Fruit fly (Drosophila melanogaster): ENCODE data around the gene hng3.
A peak's percentile ranks its signal among the peaks of the same experiment; 100 is the strongest.

hng3 gene

DNA sequence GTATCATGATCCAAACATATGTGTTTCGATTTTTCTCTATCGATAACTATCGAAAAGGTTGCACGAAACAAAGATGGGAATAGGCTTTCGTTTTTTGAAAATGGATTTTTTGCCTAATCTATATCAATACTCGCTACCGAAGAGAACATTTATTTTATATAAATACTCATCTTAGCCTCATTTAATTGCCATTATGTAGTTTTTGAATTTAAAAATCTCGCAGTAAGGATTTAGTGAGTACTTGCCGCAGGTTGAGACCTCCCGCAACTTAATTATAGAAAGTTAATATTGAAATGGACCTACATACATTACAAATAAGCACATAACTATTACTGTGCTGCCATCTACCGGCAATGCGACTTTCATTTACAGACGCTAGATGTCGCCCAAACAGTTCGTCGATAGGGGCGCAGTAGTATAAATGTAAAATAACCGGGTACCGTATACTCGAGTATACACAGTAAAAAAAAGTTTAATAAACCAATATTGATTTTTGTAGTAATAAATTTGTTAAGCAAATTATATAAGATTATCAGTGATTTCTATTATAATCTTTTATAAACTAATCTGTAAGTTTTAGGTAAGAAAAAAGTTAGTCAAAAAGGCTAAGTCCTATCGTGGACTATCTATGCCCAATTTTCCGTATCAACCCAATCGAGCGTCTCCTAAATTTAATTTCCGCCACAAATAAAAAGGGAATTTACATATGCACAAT, 43.3 kb downstream of the hng3 start, which contains the start of gene CG13896 (continued):
- TF ChIP-seq CG32006 (GFP tag; optimal IDR thresholded peaks at IDR 0.05) (peak; percentile 37), CG11762 (GFP tag; optimal IDR thresholded peaks at IDR 0.05; ENCODE audit: insufficient read depth) (peak; percentile 57), OdsH (GFP tag; optimal IDR thresholded peaks at IDR 0.05) (peak; percentile 77), cyc (GFP tag; optimal IDR thresholded peaks at IDR 0.05) (peak; percentile 87), Smox (GFP tag; optimal IDR thresholded peaks at IDR 0.05) (peak; percentile 74), Blimp-1 (GFP tag; optimal IDR thresholded peaks at IDR 0.05) (peak; percentile 23), Met (GFP tag; optimal IDR thresholded peaks at IDR 0.05) (peak; percentile 84), CG16779 (tag; optimal IDR thresholded peaks at IDR 0.05) (peak; percentile 51), CG15336 (GFP tag; IDR thresholded peaks at IDR 0.05) (peak; percentile 85), CG7368 (GFP tag; optimal IDR thresholded peaks at IDR 0.05) (peak; percentile 65), CG8632 (GFP tag; optimal IDR thresholded peaks at IDR 0.05) (peak; percentile 31), Lpt (GFP tag; optimal IDR thresholded peaks at IDR 0.05) (peak; percentile 16), acj6 (GFP tag; optimal IDR thresholded peaks at IDR 0.05) (peak; percentile 77), CG10631 (GFP tag; optimal IDR thresholded peaks at IDR 0.05) (peak; percentile 69), Hr39 (GFP tag; optimal IDR thresholded peaks at IDR 0.05) (peak; percentile 90)

dm6 chr3L:710345-710822, 44.9 kb downstream of the hng3 start, which contains the start of gene CkIIalpha-i3:
TSS of gene CkIIalpha-i3 (minus strand) at chr3L:710607.
- no peak for TF ChIP-seq Ets96B (tag; optimal IDR thresholded peaks at IDR 0.05)
- TF ChIP-seq esn (GFP tag; optimal IDR thresholded peaks at IDR 0.05) = peak; percentile 11
- no peak for TF ChIP-seq vri (GFP tag; optimal IDR thresholded peaks at IDR 0.05)
- TF ChIP-seq Sox15 (GFP tag; optimal IDR thresholded peaks at IDR 0.05) = no peak
- TF ChIP-seq fkh (GFP tag; optimal IDR thresholded peaks at IDR 0.05) = peak; percentile 16
- peak; percentile 35 for TF ChIP-seq svp (GFP tag)
- no peak for TF ChIP-seq net (GFP tag; optimal IDR thresholded peaks at IDR 0.05)
- TF ChIP-seq CG10631 (GFP tag; optimal IDR thresholded peaks at IDR 0.05) = no peak
- no peak for TF ChIP-seq Eip93F (GFP tag; optimal IDR thresholded peaks at IDR 0.05)
- no peak for TF ChIP-seq CG31627 (GFP tag; optimal IDR thresholded peaks at IDR 0.05)
- TF ChIP-seq dac (GFP tag; optimal IDR thresholded peaks at IDR 0.05) = no peak
- no peak for TF ChIP-seq OdsH (GFP tag; optimal IDR thresholded peaks at IDR 0.05)
- no peak for TF ChIP-seq Blimp-1 (GFP tag; optimal IDR thresholded peaks at IDR 0.05)

DNA sequence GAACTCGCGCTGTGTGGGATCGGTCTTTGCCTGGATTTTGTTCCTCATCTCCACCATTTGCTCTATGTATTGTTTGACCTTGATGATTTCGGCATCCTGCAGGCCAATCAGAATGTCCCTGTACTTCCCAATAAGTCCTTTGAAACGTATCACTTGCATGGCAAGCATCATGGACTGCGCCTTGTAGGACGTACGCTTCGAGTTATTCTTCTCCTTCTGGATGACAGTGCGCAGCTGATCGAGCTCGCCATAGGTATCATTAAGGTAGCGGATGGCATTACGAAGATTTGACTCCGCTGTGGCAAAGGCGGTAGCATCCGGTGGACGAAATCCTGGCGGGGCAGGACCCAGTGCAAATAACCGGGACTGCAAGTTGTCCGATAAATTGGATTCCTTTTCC, 45.4 kb downstream of the hng3 start:
- no peak for TF ChIP-seq CG6808 (GFP tag; optimal IDR thresholded peaks at IDR 0.05)
- no peak for TF ChIP-seq fkh (GFP tag; optimal IDR thresholded peaks at IDR 0.05)
- no peak for TF ChIP-seq dac (GFP tag; optimal IDR thresholded peaks at IDR 0.05)
- no peak for TF ChIP-seq CG10669 (GFP tag; optimal IDR thresholded peaks at IDR 0.05)
- no peak for TF ChIP-seq Hr39 (GFP tag; optimal IDR thresholded peaks at IDR 0.05)
- TF ChIP-seq acj6 (GFP tag; optimal IDR thresholded peaks at IDR 0.05) = no peak
- no peak for TF ChIP-seq CG8319 (GFP tag; optimal IDR thresholded peaks at IDR 0.05)
- TF ChIP-seq CG9139 (GFP tag; optimal IDR thresholded peaks at IDR 0.05) = no peak
- no peak for TF ChIP-seq CG11294 (GFP tag; IDR thresholded peaks at IDR 0.05)

- TF ChIP-seq cyc (GFP tag; optimal IDR thresholded peaks at IDR 0.05) (no peak), vri (GFP tag; optimal IDR thresholded peaks at IDR 0.05) (no peak), fkh (GFP tag; optimal IDR thresholded peaks at IDR 0.05) (peak; percentile 39), Eip78C (GFP tag) (peak; percentile 70), Met (GFP tag; optimal IDR thresholded peaks at IDR 0.05) (peak; percentile 19), Sox15 (GFP tag; optimal IDR thresholded peaks at IDR 0.05) (no peak), eg (GFP tag; IDR thresholded peaks at IDR 0.05) (peak; percentile 42; the same call in 1 of the 3 replicates), CG9139 (GFP tag; optimal IDR thresholded peaks at IDR 0.05) (no peak), ss (GFP tag; optimal IDR thresholded peaks at IDR 0.05) (peak; percentile 21 to 26), acj6 (GFP tag; optimal IDR thresholded peaks at IDR 0.05) (no peak), topi (GFP tag; optimal IDR thresholded peaks at IDR 0.05) (no peak), CG6792 (GFP tag; optimal IDR thresholded peaks at IDR 0.05) (no peak), CG6854 (GFP tag; optimal IDR thresholded peaks at IDR 0.05) (peak; percentile 37), CG8319 (GFP tag; optimal IDR thresholded peaks at IDR 0.05) (no peak), Blimp-1 (GFP tag; optimal IDR thresholded peaks at IDR 0.05) (no peak), CG15336 (GFP tag; IDR thresholded peaks at IDR 0.05) (no peak), CG6808 (GFP tag; optimal IDR thresholded peaks at IDR 0.05) (peak; percentile 45), esn (GFP tag; optimal IDR thresholded peaks at IDR 0.05) (no peak), CG10631 (GFP tag; optimal IDR thresholded peaks at IDR 0.05) (no peak), achi (GFP tag; optimal IDR thresholded peaks at IDR 0.05) (no peak), Eip93F (GFP tag; optimal IDR thresholded peaks at IDR 0.05) (no peak), CG16779 (tag; optimal IDR thresholded peaks at IDR 0.05) (no peak), Sox102F (GFP tag; optimal IDR thresholded peaks at IDR 0.05) (no peak), CG1621 (tag; optimal IDR thresholded peaks at IDR 0.05) (peak; percentile 79), spab (GFP tag; optimal IDR thresholded peaks at IDR 0.05) (no peak), Ets96B (tag; optimal IDR thresholded peaks at IDR 0.05) (no peak), CG8119 (GFP tag; IDR thresholded peaks at IDR 0.05) (peak; percentile 20; the same call in 1 of the 3 replicates)
Measured at dm6 chr3L:707992-708489, 47.2 kb downstream of the hng3 start, which contains the start of gene CG13895. TSS of gene CG13895 (minus strand) at chr3L:708205.

Data from whole organism, prepupa.